Worm (Caenorhabditis elegans) whole organism, L4/young adult: ENCODE results near the gene dyla-1.

ENCODE experiments used
- dao-5 ChIP-seq: sonication (generic microtip); optimal IDR thresholded peaks from 2 replicates; lab custom pipeline; 2016; ENCODE audit warnings: missing genotype, missing genetic modification characterization, moderate library complexity, missing compliant biosample characterization
- him-1 ChIP-seq: sonication (generic microtip); optimal IDR thresholded peaks from 2 replicates; lab custom pipeline; 2016; ENCODE audit warnings: missing genotype, missing genetic modification reagents, missing genetic modification characterization, missing compliant biosample characterization

DNA sequence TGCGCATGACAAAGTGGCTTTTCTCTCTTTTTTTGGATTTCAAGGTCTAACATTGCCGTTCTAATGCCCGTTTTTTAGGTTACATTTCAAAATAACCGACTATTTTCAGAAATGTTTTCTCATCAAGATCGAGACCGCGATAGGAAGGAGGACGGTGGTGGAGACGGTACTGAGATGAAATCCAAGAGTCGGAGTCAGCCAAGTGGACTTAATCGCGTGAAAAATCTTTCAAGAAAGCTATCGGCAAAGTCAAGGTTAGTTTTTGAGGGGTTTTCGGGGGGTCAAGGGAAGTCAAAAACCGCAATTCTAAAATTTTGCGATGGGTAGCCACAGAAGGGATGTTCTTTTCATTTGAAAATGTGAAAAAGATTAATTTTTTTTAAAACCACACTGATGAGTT lies 44.9 kb upstream of the dyla-1 start, which contains the start of gene aak-2:
- TF ChIP-seq dao-5 (tag; lab: Kevin White, UChicago) (no peak), him-1 (tag; lab: Kevin White, UChicago) (no peak)
